Worm (Caenorhabditis elegans): ENCODE data around the gene cyn-17.

Gene cyn-17

DNA sequence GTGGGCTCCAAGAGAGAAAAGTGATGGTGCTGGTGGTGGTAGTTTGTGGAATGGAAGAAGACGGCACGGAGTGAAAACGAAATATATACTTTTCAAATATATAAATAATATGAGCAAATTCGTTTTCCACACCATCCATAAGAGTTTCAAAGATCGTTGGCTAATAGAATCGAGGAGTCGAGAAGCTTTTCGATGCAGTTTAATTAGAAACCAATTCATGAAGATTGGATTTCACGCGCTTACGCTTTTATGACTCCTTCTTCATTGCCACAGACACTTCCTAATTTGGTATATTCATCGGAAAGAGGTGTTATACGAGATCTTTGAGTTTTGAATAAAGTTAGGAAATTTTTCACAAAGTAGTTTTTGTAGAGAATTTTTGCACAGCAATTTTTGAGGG is 51.2 kb downstream of the cyn-17 start:
- TF ChIP-seq snpc-4 (tag; optimal IDR thresholded peaks at IDR 0.05) (no peak), nhr-237 (tag; optimal IDR thresholded peaks at IDR 0.05) (no peak), R02D3.7 (tag; optimal IDR thresholded peaks at IDR 0.05) (no peak), ceh-82 (tag; optimal IDR thresholded peaks at IDR 0.05) (no peak), lin-11 (tag; optimal IDR thresholded peaks at IDR 0.05) (no peak), F13H6.1 (tag; optimal IDR thresholded peaks at IDR 0.05) (no peak), unc-62 (GFP tag; optimal IDR thresholded peaks at IDR 0.05) (no peak), ZK546.5 (tag; optimal IDR thresholded peaks at IDR 0.05) (no peak), peb-1 (tag; optimal IDR thresholded peaks at IDR 0.05) (no peak), mdl-1 (tag; optimal IDR thresholded peaks at IDR 0.05) (no peak)

DNA sequence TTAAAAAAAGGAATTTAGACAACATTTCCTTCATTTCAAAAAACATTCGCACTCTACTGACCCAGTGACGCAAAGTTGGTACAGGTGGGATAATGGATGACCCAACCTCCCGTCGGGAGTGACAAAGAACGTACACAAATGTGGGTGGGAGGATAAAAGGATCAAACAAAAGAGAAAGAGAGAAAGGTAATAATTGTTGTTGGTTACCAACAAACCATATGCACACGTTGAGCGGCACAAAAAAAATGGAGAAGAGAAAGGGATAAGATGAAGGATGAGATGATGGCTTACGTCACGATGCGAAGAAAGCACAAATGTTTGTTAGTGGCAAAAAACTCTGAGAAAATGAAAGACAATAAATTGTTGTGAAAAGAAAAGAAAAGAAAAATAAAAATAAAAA is 52.2 kb downstream of the cyn-17 start:
- no peak for TF ChIP-seq lin-11 (tag; optimal IDR thresholded peaks at IDR 0.05)
- peak; percentile 73 for TF ChIP-seq nhr-129 (tag; optimal IDR thresholded peaks at IDR 0.05)
- TF ChIP-seq sma-9 (GFP tag; optimal IDR thresholded peaks at IDR 0.05): peak; percentile 36
- no peak for TF ChIP-seq sma-9 (tag; optimal IDR thresholded peaks at IDR 0.05)
- peak; percentile 16 for TF ChIP-seq F13H6.1 (tag; optimal IDR thresholded peaks at IDR 0.05)

DNA sequence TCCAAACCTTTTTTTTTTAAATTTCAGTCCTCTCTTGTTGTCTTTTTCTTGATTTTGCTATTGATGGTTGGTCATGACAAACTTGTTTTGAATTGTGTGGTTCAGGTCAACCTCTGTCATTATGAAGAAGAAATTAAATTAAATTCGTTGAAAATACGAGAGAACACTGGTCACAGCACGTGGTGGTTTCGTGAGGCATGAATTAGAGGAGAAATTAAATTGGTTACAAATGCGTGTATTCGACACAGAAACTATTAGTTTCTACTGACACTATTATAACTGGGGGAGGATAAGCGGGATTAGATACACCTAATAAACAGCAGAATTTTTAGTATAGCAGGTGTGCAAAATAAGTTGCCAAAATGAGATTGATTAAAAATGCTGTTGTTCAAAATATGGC is 52.6 kb downstream of the cyn-17 start:
- no peak for TF ChIP-seq aly-2 (tag; optimal IDR thresholded peaks at IDR 0.05)
- no peak for TF ChIP-seq mdl-1 (tag; optimal IDR thresholded peaks at IDR 0.05)
- TF ChIP-seq ztf-1 (GFP tag; conservative IDR thresholded peaks at IDR 0.05): no peak
- no peak for TF ChIP-seq gmeb-1 (tag; optimal IDR thresholded peaks at IDR 0.05)
- no peak for TF ChIP-seq lsy-2 (tag; optimal IDR thresholded peaks at IDR 0.05)
- no peak for TF ChIP-seq mbf-1 (tag; optimal IDR thresholded peaks at IDR 0.05)
- no peak for TF ChIP-seq F13H6.1 (tag; optimal IDR thresholded peaks at IDR 0.05)
- no peak for TF ChIP-seq nhr-77 (tag; optimal IDR thresholded peaks at IDR 0.05)
- no peak for TF ChIP-seq Y55F3AM.14 (GFP tag; optimal IDR thresholded peaks at IDR 0.05)
- TF ChIP-seq lin-11 (tag; optimal IDR thresholded peaks at IDR 0.05): no peak
- TF ChIP-seq nhr-23 (tag; optimal IDR thresholded peaks at IDR 0.05): no peak

Measured in whole organism, L2 larva.